Fruit fly (Drosophila melanogaster): ENCODE measurements around the gene Myb.

DNA sequence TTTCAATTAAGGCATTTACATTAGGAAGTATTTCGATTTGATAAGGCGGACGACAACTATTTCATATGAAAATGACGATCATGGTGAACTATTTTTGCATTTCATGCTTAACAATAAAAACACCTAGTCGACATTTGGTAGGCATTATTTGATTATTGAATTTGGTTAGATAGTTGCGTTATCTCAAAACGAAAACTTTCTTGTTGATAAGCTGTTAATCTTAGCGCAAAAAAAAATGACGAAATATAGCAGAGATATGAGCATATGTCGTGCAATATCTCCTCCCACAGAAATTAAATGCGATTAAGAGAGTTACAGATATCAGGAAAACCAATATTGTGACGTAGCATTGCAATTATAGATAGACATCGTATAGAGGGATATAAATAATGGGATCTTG lies 31.1 kb upstream of the Myb start:
- TF ChIP-seq pan (optimal IDR thresholded peaks at IDR 0.05) (no peak), psq (optimal IDR thresholded peaks at IDR 0.05) (no peak), CG8478 (optimal IDR thresholded peaks at IDR 0.05) (no peak), usp (GFP tag; optimal IDR thresholded peaks at IDR 0.05) (no peak), Dll (optimal IDR thresholded peaks at IDR 0.05) (no peak), EcR (GFP tag; optimal IDR thresholded peaks at IDR 0.05) (no peak)

Data from whole organism.